Worm (Caenorhabditis elegans): ENCODE results near the gene prdm-14.

prdm-14 gene

DNA sequence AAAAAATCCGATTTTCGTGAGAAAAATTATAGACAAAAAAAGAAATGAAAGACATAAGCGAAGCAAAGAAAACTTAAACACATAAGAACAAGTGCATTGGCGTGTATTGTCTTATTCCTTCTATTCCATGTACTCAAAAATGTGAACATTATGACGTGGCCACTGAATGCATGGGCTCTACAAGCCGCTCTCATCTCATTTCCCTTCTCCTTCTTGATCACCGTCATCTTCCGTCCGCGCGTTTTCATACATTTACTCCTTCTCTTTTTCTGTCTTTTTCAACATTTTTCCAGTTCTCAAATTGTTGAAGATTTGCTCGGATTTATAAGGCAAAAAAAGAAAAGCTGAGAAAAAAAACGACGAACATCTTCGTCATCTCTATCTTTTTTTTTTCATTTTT, 31.6 kb upstream of the prdm-14 start:
- TF ChIP-seq lin-14 (GFP tag; optimal IDR thresholded peaks at IDR 0.05), result peak; percentile 13
- peak; percentile 54 for TF ChIP-seq fkh-10 (GFP tag; optimal IDR thresholded peaks at IDR 0.05)
- TF ChIP-seq unc-98 (GFP tag; IDR thresholded peaks at IDR 0.05), result no peak
- no peak for TF ChIP-seq nhr-76 (tag; optimal IDR thresholded peaks at IDR 0.05)
- TF ChIP-seq ztf-4 (tag; optimal IDR thresholded peaks at IDR 0.05), result no peak

ce11 chrX:9015420-9015819, 30.6 kb upstream of the prdm-14 start, which contains the start of gene T25B6.4:
Gene T25B6.4, plus strand, starts transcription at chrX:9015720.
- TF ChIP-seq pqm-1 (tag; optimal IDR thresholded peaks at IDR 0.05) (no peak), ztf-11 (tag; optimal IDR thresholded peaks at IDR 0.05) (no peak), C34B4.2 (tag; optimal IDR thresholded peaks at IDR 0.05) (no peak), tbx-2 (tag; optimal IDR thresholded peaks at IDR 0.05) (no peak)

DNA sequence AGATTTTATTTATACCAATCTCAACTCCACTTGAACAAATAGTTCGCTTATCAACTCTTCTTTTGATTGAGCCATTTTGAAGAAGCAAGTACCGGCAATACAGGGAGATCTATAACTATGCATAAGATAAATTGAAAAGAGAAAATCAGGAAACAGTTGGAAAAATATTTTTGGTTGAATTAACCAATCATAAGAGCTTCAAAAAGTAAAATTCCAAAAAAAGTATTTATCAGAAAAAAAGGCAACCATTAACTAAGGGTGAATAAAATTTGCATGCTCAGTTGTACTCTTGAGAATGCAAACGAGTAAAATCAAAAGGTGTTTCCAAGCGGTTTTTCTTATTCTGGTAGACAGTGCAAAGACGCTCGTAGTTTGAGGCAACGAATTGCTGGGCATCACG, 24.4 kb upstream of the prdm-14 start, which contains the start of gene T25B6.5:
TSS of gene T25B6.5 (minus strand) at position 101 of the 400 bp plus-strand sequence.
- no peak for TF ChIP-seq Y116A8C.19 (tag; optimal IDR thresholded peaks at IDR 0.05; ENCODE audit: borderline replicate concordance)
- no peak for TF ChIP-seq mab-9 (GFP tag; IDR thresholded peaks at IDR 0.05)
- TF ChIP-seq alr-1 (tag; optimal IDR thresholded peaks at IDR 0.05; ENCODE audit: borderline replicate concordance), result no peak
- no peak for TF ChIP-seq nhr-19 (GFP tag; conservative IDR thresholded peaks at IDR 0.05)
- TF ChIP-seq skn-1 (tag; optimal IDR thresholded peaks at IDR 0.05), result no peak
- no peak for TF ChIP-seq ama-1 (optimal IDR thresholded peaks at IDR 0.05)
- TF ChIP-seq lin-39 (tag; optimal IDR thresholded peaks at IDR 0.05), result no peak
- TF ChIP-seq hlh-4 (tag; optimal IDR thresholded peaks at IDR 0.05), result no peak
- no peak for TF ChIP-seq fkh-8 (tag; optimal IDR thresholded peaks at IDR 0.05)
- no peak for TF ChIP-seq vab-15 (tag; optimal IDR thresholded peaks at IDR 0.05)
- TF ChIP-seq unc-86 (tag; optimal IDR thresholded peaks at IDR 0.05), result no peak

- TF ChIP-seq pqm-1 (tag; optimal IDR thresholded peaks at IDR 0.05) (no peak), hpl-2 (GFP tag; optimal IDR thresholded peaks at IDR 0.05) (no peak), snpc-4 (tag; optimal IDR thresholded peaks at IDR 0.05) (no peak), snu-23 (GFP tag; optimal IDR thresholded peaks at IDR 0.05) (no peak), unc-30 (tag; optimal IDR thresholded peaks at IDR 0.05) (no peak), unc-98 (GFP tag; IDR thresholded peaks at IDR 0.05) (no peak), nhr-76 (tag; optimal IDR thresholded peaks at IDR 0.05) (no peak), nhr-19 (GFP tag; conservative IDR thresholded peaks at IDR 0.05) (no peak), zag-1 (tag; optimal IDR thresholded peaks at IDR 0.05) (no peak), C16A3.4 (tag; optimal IDR thresholded peaks at IDR 0.05) (no peak), ama-1 (optimal IDR thresholded peaks at IDR 0.05) (no peak), lin-39 (tag; optimal IDR thresholded peaks at IDR 0.05) (no peak), tbx-2 (tag; optimal IDR thresholded peaks at IDR 0.05) (no peak), mep-1 (tag; optimal IDR thresholded peaks at IDR 0.05) (no peak), pax-3 (tag; optimal IDR thresholded peaks at IDR 0.05) (no peak), ets-5 (GFP tag; IDR thresholded peaks at IDR 0.05) (no peak), tlp-1 (tag; optimal IDR thresholded peaks at IDR 0.05) (no peak), lin-13 (GFP tag; optimal IDR thresholded peaks at IDR 0.05) (no peak), ceh-63 (GFP tag; optimal IDR thresholded peaks at IDR 0.05) (no peak), hlh-17 (GFP tag; optimal IDR thresholded peaks at IDR 0.05; ENCODE audit: borderline replicate concordance) (no peak)
Observed at ce11 chrX:9022779-9023178, 23.2 kb upstream of the prdm-14 start, which contains the start of gene T25B6.6. Gene T25B6.6, minus strand, starts transcription at chrX:9022879.

DNA sequence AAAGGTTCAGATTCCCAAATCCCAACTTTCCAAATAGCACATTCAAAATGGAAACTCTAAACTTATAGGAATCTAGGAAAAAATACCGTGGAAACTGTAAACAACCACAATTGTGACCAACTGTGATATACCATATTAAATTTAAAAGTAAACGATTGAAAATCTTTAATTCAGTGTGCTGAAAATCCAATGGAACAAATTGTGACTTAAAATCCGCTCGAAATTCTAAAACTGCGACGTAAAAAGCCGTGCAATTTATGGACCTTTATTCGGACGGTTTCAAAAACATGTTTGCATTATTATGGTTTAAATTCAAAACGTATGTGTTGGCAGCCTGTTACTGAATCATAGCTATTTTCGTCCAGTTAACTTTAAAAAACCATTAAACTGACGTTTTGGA, 22.2 kb upstream of the prdm-14 start:
- TF ChIP-seq efl-1 (optimal IDR thresholded peaks at IDR 0.05), result no peak
- TF ChIP-seq efl-1 (GFP tag; optimal IDR thresholded peaks at IDR 0.05 in 1 of 2), result no peak
- no peak for TF ChIP-seq ceh-88 (GFP tag; IDR thresholded peaks at IDR 0.05)
- TF ChIP-seq nhr-20 (tag; optimal IDR thresholded peaks at IDR 0.05), result no peak
- no peak for TF ChIP-seq nhr-237 (tag; optimal IDR thresholded peaks at IDR 0.05)
- TF ChIP-seq dsc-1 (tag; optimal IDR thresholded peaks at IDR 0.05), result no peak
- TF ChIP-seq irx-1 (tag; optimal IDR thresholded peaks at IDR 0.05), result no peak
- no peak for TF ChIP-seq Y116A8C.19 (tag; optimal IDR thresholded peaks at IDR 0.05; ENCODE audit: borderline replicate concordance)
- no peak for TF ChIP-seq nhr-90 (tag; optimal IDR thresholded peaks at IDR 0.05; ENCODE audit: poor library complexity)
- TF ChIP-seq egl-13 (tag; optimal IDR thresholded peaks at IDR 0.05), result no peak
- TF ChIP-seq nhr-11 (tag; optimal IDR thresholded peaks at IDR 0.05), result no peak
- TF ChIP-seq lin-39 (tag; optimal IDR thresholded peaks at IDR 0.05), result no peak
- TF ChIP-seq dpl-1 (GFP tag; optimal IDR thresholded peaks at IDR 0.05), result no peak
